Worm (Caenorhabditis elegans): ENCODE data around the gene K05G3.2.

Gene K05G3.2

DNA sequence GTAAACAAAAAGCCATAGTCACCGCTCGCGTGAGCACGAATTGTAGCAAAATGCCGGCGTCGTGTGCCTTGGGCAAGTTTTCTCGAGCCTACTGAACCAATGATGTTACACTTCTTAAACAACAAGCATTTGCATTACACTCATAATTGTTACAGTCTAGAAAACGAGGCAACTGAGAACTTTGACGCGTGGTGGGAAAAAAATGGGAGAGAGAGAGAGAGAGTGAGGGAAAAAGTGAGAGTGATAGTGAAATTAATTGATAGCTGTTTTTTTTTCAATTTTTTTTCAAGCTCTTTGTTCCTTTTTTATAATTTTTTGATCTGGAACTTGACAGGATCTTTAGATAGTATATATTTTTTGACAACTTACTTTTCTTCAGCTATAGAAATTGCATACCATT lies 40.5 kb downstream of the K05G3.2 start:
- TF ChIP-seq tbx-37 (GFP tag; conservative IDR thresholded peaks at IDR 0.05) (no peak), hmg-4 (GFP tag; optimal IDR thresholded peaks at IDR 0.05) (no peak), flt-1 (GFP tag; IDR thresholded peaks at IDR 0.05) (no peak), tbx-11 (GFP tag; IDR thresholded peaks at IDR 0.05) (no peak), hnd-1 (tag; optimal IDR thresholded peaks at IDR 0.05) (no peak), B0310.2 (tag; optimal IDR thresholded peaks at IDR 0.05) (no peak), aly-1 (tag; optimal IDR thresholded peaks at IDR 0.05) (no peak), ceh-13 (GFP tag; optimal IDR thresholded peaks at IDR 0.05) (no peak), ets-7 (tag; optimal IDR thresholded peaks at IDR 0.05) (no peak), scrt-1 (GFP tag; IDR thresholded peaks at IDR 0.05) (no peak), ama-1 (optimal IDR thresholded peaks at IDR 0.05) (no peak)

DNA sequence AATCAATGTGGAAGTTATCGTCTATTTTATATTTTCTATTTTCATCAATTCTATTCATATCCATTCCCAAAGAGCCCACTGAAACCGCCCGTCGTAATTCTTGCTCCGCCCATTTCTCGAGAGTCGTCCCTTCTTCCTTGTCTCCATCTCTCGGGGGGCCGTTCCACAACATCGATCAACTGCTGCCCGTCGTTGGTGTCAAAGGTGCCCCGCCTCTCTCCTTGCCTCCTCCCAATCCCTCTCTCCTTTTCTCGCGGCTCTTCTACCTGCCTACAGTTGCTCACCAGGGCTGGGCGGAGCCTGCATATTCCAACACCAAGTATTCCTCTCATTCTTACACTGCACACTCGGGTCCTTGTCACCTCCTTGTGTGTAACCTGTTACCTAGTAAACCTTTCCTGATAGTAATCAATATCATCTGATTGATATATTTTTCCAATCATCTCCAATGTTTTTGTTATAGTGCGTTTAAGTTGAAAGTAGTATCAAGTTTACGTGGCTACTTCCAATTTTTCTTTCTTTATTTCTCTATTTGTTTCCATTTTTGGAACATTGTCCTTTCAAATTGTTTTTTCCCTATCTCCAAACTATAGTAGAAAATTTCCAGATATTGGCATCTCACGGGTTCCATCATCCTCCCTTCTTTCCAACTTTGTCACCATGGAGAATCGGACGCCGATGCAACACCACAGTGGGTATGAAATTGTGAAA lies 41.7 kb downstream of the K05G3.2 start, which contains the start of gene pat-9:
TSS of gene pat-9 (plus strand) at position 661 of the 711 bp plus-strand sequence.
- TF ChIP-seq ceh-13 (GFP tag; optimal IDR thresholded peaks at IDR 0.05) (no peak), scrt-1 (GFP tag; IDR thresholded peaks at IDR 0.05) (no peak), B0310.2 (tag; optimal IDR thresholded peaks at IDR 0.05) (no peak), hnd-1 (tag; optimal IDR thresholded peaks at IDR 0.05) (no peak), flt-1 (GFP tag; IDR thresholded peaks at IDR 0.05) (no peak), hmg-4 (GFP tag; optimal IDR thresholded peaks at IDR 0.05) (no peak), tbx-37 (GFP tag; conservative IDR thresholded peaks at IDR 0.05) (no peak), pes-1 (GFP tag; IDR thresholded peaks at IDR 0.05) (no peak), sea-1 (GFP tag; conservative IDR thresholded peaks at IDR 0.05) (no peak), aly-1 (tag; optimal IDR thresholded peaks at IDR 0.05) (no peak), ets-7 (tag; optimal IDR thresholded peaks at IDR 0.05) (no peak), ama-1 (optimal IDR thresholded peaks at IDR 0.05) (no peak), tra-4 (tag; optimal IDR thresholded peaks at IDR 0.05) (no peak), tbx-11 (GFP tag; IDR thresholded peaks at IDR 0.05) (no peak), hmbx-1 (tag; optimal IDR thresholded peaks at IDR 0.05) (no peak)

DNA sequence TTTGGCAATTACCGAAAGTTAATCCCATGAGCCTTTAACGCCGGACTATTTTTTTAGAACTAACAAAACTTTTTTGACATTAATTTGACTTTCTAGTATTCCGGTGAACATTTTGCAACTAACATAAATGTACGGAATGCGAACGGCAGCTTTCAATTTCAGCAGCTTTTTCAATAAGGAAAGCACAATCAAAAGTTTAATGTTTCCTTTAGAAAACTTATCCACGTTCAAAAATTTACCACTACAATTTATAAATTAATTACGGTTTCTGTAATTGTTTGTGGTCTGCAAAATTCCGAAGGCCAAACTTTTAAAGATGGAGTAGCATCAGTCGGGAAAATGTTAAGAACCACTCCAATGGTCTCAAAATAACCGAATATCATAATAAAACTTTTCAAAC lies 45.6 kb downstream of the K05G3.2 start, which contains the start of gene osm-1:
TSS of gene osm-1 (plus strand) at position 301 of the 400 bp plus-strand sequence.
- TF ChIP-seq hnd-1 (tag; optimal IDR thresholded peaks at IDR 0.05): no peak
- TF ChIP-seq tra-4 (tag; optimal IDR thresholded peaks at IDR 0.05): no peak
- no peak for TF ChIP-seq sea-1 (GFP tag; conservative IDR thresholded peaks at IDR 0.05)
- no peak for TF ChIP-seq ceh-13 (GFP tag; optimal IDR thresholded peaks at IDR 0.05)
- TF ChIP-seq ama-1 (optimal IDR thresholded peaks at IDR 0.05): no peak
- TF ChIP-seq B0310.2 (tag; optimal IDR thresholded peaks at IDR 0.05): no peak
- TF ChIP-seq hmg-4 (GFP tag; optimal IDR thresholded peaks at IDR 0.05): no peak
- no peak for TF ChIP-seq F13C5.2 (tag; optimal IDR thresholded peaks at IDR 0.05)
- no peak for TF ChIP-seq pes-1 (GFP tag; IDR thresholded peaks at IDR 0.05)
- TF ChIP-seq hmbx-1 (tag; optimal IDR thresholded peaks at IDR 0.05): no peak
- TF ChIP-seq ets-7 (tag; optimal IDR thresholded peaks at IDR 0.05): no peak
- TF ChIP-seq tbx-11 (GFP tag; IDR thresholded peaks at IDR 0.05): no peak
- no peak for TF ChIP-seq scrt-1 (GFP tag; IDR thresholded peaks at IDR 0.05)
- TF ChIP-seq ceh-36 (tag; optimal IDR thresholded peaks at IDR 0.05): no peak
- no peak for TF ChIP-seq flt-1 (GFP tag; IDR thresholded peaks at IDR 0.05)
- no peak for TF ChIP-seq tbx-37 (GFP tag; conservative IDR thresholded peaks at IDR 0.05)

DNA sequence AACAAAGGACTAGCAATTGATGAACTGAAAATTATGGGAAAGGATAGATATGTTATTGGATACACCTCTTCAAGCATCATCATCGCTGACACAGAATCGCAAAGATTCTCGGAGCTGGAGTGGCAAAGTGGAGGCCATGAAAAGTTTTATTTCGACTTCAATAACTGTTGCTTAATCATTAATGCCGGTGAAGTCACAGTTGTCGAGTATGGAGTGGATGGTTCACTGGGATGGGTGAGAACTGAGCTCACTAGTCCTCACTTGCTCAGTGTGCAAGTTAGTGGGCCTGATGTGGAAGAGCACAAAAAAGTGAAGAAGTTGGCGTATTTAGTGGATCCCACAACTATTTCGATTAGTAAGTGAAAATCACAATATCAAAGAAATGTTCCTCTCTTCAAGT lies 49.2 kb downstream of the K05G3.2 start:
- TF ChIP-seq F13C5.2 (tag; optimal IDR thresholded peaks at IDR 0.05): no peak
- no peak for TF ChIP-seq aly-1 (tag; optimal IDR thresholded peaks at IDR 0.05)
- TF ChIP-seq flt-1 (GFP tag; IDR thresholded peaks at IDR 0.05): no peak
- no peak for TF ChIP-seq B0310.2 (tag; optimal IDR thresholded peaks at IDR 0.05)
- TF ChIP-seq ets-7 (tag; optimal IDR thresholded peaks at IDR 0.05): no peak
- no peak for TF ChIP-seq scrt-1 (GFP tag; IDR thresholded peaks at IDR 0.05)
- TF ChIP-seq hmg-4 (GFP tag; optimal IDR thresholded peaks at IDR 0.05): no peak
- TF ChIP-seq hmbx-1 (tag; optimal IDR thresholded peaks at IDR 0.05): no peak
- TF ChIP-seq tbx-11 (GFP tag; IDR thresholded peaks at IDR 0.05): no peak
- no peak for TF ChIP-seq ceh-13 (GFP tag; optimal IDR thresholded peaks at IDR 0.05)
- TF ChIP-seq sea-1 (GFP tag; conservative IDR thresholded peaks at IDR 0.05): no peak
- no peak for TF ChIP-seq tbx-37 (GFP tag; conservative IDR thresholded peaks at IDR 0.05)
- TF ChIP-seq pes-1 (GFP tag; IDR thresholded peaks at IDR 0.05): no peak
- TF ChIP-seq hnd-1 (tag; optimal IDR thresholded peaks at IDR 0.05): no peak
- TF ChIP-seq tra-4 (tag; optimal IDR thresholded peaks at IDR 0.05): no peak
- TF ChIP-seq ceh-36 (tag; optimal IDR thresholded peaks at IDR 0.05): no peak
- TF ChIP-seq ama-1 (optimal IDR thresholded peaks at IDR 0.05): no peak

DNA sequence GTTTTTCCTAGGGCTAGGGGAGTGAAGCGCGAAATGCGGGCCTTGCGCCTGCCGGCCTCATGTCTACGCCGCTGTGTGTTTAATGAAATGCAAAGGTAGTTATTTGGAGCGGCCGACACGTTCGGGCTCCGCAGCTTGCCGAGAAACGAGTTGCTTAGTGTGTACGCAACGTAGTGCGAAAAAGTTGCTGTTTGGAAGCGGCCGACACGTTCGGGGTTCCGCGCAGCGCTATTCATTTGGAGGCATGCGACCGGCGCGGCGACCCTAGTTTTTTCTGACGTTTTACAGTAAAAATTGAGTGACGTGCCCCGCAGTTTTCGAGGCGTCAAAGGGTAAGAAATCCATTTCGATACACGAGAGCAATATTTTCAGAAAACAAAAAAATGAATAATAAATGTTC lies 50.9 kb downstream of the K05G3.2 start:
- no peak for TF ChIP-seq ama-1 (optimal IDR thresholded peaks at IDR 0.05)
- TF ChIP-seq tra-4 (tag; optimal IDR thresholded peaks at IDR 0.05): no peak

DNA sequence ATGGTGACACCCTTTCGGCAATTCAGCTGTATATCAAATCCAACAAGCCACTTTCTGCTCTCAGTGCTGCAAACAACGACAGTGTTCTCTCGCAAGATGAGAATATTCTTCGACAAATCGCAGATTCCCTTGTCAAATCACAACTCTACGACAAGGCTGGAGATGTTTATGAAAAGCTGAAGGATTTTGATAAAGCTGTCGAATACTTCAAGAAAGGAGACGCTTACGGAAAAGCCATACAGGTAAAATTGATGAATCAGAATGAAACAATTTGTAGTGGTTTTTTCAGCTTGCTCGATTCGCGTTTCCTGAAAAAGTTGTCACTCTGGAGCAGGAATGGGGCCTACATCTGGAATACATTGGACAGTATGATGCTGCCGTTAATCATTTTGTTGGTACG lies 51.4 kb downstream of the K05G3.2 start:
- no peak for TF ChIP-seq tra-4 (tag; optimal IDR thresholded peaks at IDR 0.05)
- no peak for TF ChIP-seq ets-7 (tag; optimal IDR thresholded peaks at IDR 0.05)
- no peak for TF ChIP-seq aly-1 (tag; optimal IDR thresholded peaks at IDR 0.05)
- no peak for TF ChIP-seq F13C5.2 (tag; optimal IDR thresholded peaks at IDR 0.05)
- no peak for TF ChIP-seq B0310.2 (tag; optimal IDR thresholded peaks at IDR 0.05)
- TF ChIP-seq ama-1 (optimal IDR thresholded peaks at IDR 0.05): no peak

DNA sequence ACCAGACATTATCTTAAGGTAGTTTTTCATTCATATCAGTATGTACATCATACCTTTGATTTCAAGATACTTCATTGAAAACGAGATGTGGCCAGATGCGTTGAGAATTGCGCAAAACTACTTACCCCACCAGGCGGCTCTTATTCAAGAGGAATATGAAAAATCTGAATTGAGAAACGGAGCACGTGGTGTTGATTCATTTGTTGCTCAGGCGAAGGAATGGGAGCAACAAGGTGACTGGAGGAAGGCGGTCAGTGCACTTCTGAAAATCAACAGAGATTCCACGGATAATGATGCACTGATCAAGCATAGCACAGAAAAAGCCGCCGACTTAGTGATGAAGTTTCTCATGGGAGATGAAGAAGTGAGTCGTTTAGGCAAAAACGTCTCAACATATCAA lies 53.6 kb downstream of the K05G3.2 start:
- TF ChIP-seq tra-4 (tag; optimal IDR thresholded peaks at IDR 0.05): no peak
- no peak for TF ChIP-seq F13C5.2 (tag; optimal IDR thresholded peaks at IDR 0.05)

Measured in whole organism, early embryonic.